Worm (Caenorhabditis elegans): Measurements from ENCODE around the gene C06A6.2.

The C06A6.2 gene

DNA sequence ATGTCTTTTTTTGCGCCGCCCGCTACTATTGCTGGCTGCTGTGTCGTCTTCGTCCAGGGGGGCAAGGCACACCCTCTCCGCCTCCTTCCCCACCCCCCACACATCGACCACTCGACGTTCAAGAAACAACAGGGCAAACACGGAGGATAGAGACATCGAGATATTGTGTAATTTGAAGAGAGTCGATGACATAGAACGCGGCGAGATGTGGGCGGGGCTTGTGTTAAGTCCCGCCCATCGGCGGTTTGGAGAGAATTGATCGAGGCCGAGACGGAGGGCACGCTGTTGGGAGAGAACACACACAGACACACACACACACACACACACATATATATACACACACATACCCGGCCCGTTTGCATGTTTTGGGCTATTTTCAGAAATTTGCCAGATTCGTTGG lies 837 bp upstream of the C06A6.2 start:
- TF ChIP-seq nhr-43 (tag; optimal IDR thresholded peaks at IDR 0.05; ENCODE audit: poor library complexity, severe bottlenecking) (peak; percentile 39), nhr-237 (tag; optimal IDR thresholded peaks at IDR 0.05) (no peak), skn-1 (tag; optimal IDR thresholded peaks at IDR 0.05) (peak; percentile 74), elt-1 (tag; optimal IDR thresholded peaks at IDR 0.05) (peak; percentile 11), R02D3.7 (tag; optimal IDR thresholded peaks at IDR 0.05) (no peak), sea-2 (GFP tag; optimal IDR thresholded peaks at IDR 0.05) (no peak), ceh-82 (tag; optimal IDR thresholded peaks at IDR 0.05) (no peak), zag-1 (tag; optimal IDR thresholded peaks at IDR 0.05) (no peak), nhr-12 (tag; optimal IDR thresholded peaks at IDR 0.05) (no peak), hmg-11 (tag; optimal IDR thresholded peaks at IDR 0.05) (peak; percentile 98), fkh-10 (GFP tag; optimal IDR thresholded peaks at IDR 0.05) (no peak), fkh-2 (tag; optimal IDR thresholded peaks at IDR 0.05) (no peak), ceh-28 (tag; optimal IDR thresholded peaks at IDR 0.05) (peak; percentile 48), eor-1 (tag; optimal IDR thresholded peaks at IDR 0.05) (no peak), ZK546.5 (tag; optimal IDR thresholded peaks at IDR 0.05) (no peak), mml-1 (tag; optimal IDR thresholded peaks at IDR 0.05) (no peak), elt-3 (tag; optimal IDR thresholded peaks at IDR 0.05) (no peak), daf-12 (tag; optimal IDR thresholded peaks at IDR 0.05) (no peak), tbx-2 (tag; optimal IDR thresholded peaks at IDR 0.05) (peak; percentile 60), ceh-9 (tag; optimal IDR thresholded peaks at IDR 0.05) (no peak), nhr-76 (tag; optimal IDR thresholded peaks at IDR 0.05) (no peak), egl-5 (tag; optimal IDR thresholded peaks at IDR 0.05) (no peak), nhr-11 (tag; optimal IDR thresholded peaks at IDR 0.05) (no peak), nhr-28 (tag; optimal IDR thresholded peaks at IDR 0.05) (no peak), pqm-1 (tag; optimal IDR thresholded peaks at IDR 0.05) (peak; percentile 16), egl-27 (tag; optimal IDR thresholded peaks at IDR 0.05) (no peak), unc-39 (tag; optimal IDR thresholded peaks at IDR 0.05) (no peak), ama-1 (optimal IDR thresholded peaks at IDR 0.05) (peak; percentile 47), ceh-16 (tag; optimal IDR thresholded peaks at IDR 0.05) (no peak), nhr-67 (tag; optimal IDR thresholded peaks at IDR 0.05) (no peak), pha-4 (tag; optimal IDR thresholded peaks at IDR 0.05) (peak; percentile 70), snpc-4 (tag; optimal IDR thresholded peaks at IDR 0.05) (peak; percentile 59), lin-39 (tag; optimal IDR thresholded peaks at IDR 0.05) (peak; percentile 70), ztf-11 (tag; optimal IDR thresholded peaks at IDR 0.05) (no peak), lin-15B (tag; optimal IDR thresholded peaks at IDR 0.05) (peak; percentile 23), unc-62 (GFP tag; optimal IDR thresholded peaks at IDR 0.05) (no peak), mdl-1 (tag; optimal IDR thresholded peaks at IDR 0.05) (no peak), lsy-12 (tag; optimal IDR thresholded peaks at IDR 0.05) (peak; percentile 48), jun-1 (tag; optimal IDR thresholded peaks at IDR 0.05) (peak; percentile 53), nhr-25 (tag; optimal IDR thresholded peaks at IDR 0.05) (peak; percentile 74), fos-1 (tag; optimal IDR thresholded peaks at IDR 0.05) (no peak), nhr-23 (tag; optimal IDR thresholded peaks at IDR 0.05) (peak; percentile 49), nfya-1 (tag; optimal IDR thresholded peaks at IDR 0.05; ENCODE audit: insufficient read depth) (peak; percentile 96), nhr-77 (tag; optimal IDR thresholded peaks at IDR 0.05) (no peak), elt-2 (tag; optimal IDR thresholded peaks at IDR 0.05) (peak; percentile 63), ztf-4 (tag; optimal IDR thresholded peaks at IDR 0.05) (no peak), aly-2 (tag; optimal IDR thresholded peaks at IDR 0.05) (no peak)

DNA sequence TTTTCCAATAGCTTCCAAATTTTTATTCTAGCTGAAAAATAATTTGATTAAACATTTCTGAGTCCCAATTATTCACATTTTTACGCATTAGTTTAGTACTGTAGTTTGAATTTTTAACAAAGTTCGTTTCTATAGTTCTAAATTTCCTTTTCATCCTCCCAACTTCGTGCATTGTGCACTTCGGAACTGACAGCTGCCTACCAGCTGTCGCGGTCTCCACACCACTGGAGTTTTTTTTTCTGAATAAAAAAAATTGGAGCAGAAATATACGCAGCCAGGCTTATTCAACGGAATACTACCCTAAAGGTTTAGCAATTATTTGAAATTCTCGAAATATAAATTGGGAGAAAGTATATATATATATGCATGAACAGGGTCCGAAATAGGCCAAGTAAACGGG lies 2.8 kb downstream of the C06A6.2 start:
- no peak for TF ChIP-seq ceh-9 (tag; optimal IDR thresholded peaks at IDR 0.05)
- TF ChIP-seq tbx-2 (tag; optimal IDR thresholded peaks at IDR 0.05), result no peak
- no peak for TF ChIP-seq ceh-82 (tag; optimal IDR thresholded peaks at IDR 0.05)
- no peak for TF ChIP-seq zag-1 (tag; optimal IDR thresholded peaks at IDR 0.05)
- no peak for TF ChIP-seq nhr-23 (tag; optimal IDR thresholded peaks at IDR 0.05)
- no peak for TF ChIP-seq nhr-25 (tag; optimal IDR thresholded peaks at IDR 0.05)
- TF ChIP-seq skn-1 (tag; optimal IDR thresholded peaks at IDR 0.05), result no peak
- TF ChIP-seq jun-1 (tag; optimal IDR thresholded peaks at IDR 0.05), result no peak
- TF ChIP-seq lin-15B (tag; optimal IDR thresholded peaks at IDR 0.05), result no peak
- TF ChIP-seq pqm-1 (tag; optimal IDR thresholded peaks at IDR 0.05), result no peak
- no peak for TF ChIP-seq unc-62 (GFP tag; optimal IDR thresholded peaks at IDR 0.05)
- TF ChIP-seq ama-1 (optimal IDR thresholded peaks at IDR 0.05), result no peak
- TF ChIP-seq fkh-10 (GFP tag; optimal IDR thresholded peaks at IDR 0.05), result no peak
